Worm (Caenorhabditis elegans) whole organism, L2 larva: Measurements from ENCODE around the gene srj-39.

ENCODE experiments used
- C34F6.9 ChIP-seq: fragments of 150-350 bp; optimal IDR thresholded peaks from 2 replicates; lab custom pipeline; 2014; ENCODE audit warnings: missing biosample characterization, missing genetic modification characterization
- F13H6.1 ChIP-seq: sonication (generic microtip); optimal IDR thresholded peaks from 2 replicates; lab custom pipeline; 2016; ENCODE audit warnings: missing genetic modification characterization, missing compliant biosample characterization
- R02D3.7 ChIP-seq: fragments of 150-350 bp; optimal IDR thresholded peaks from 2 replicates; lab custom pipeline; 2014; ENCODE audit warnings: missing biosample characterization, missing genetic modification characterization
- Y55F3AM.14 ChIP-seq: fragments of 200-800 bp; sonication (Bioruptor generic); optimal IDR thresholded peaks from 2 replicates; lab custom pipeline; 2018; ENCODE audit warnings: mild to moderate bottlenecking, missing genetic modification characterization, missing compliant biosample characterization
- ZK546.5 ChIP-seq: sonication (generic microtip); optimal IDR thresholded peaks from 2 replicates; lab custom pipeline; 2017; ENCODE audit warnings: missing biosample characterization, missing genetic modification characterization
- alr-1 ChIP-seq: fragments of 150-350 bp; optimal IDR thresholded peaks from 2 replicates; lab custom pipeline; 2014; ENCODE audit warnings: missing biosample characterization, missing genetic modification characterization
- aly-2 ChIP-seq: fragments of 150-350 bp; optimal IDR thresholded peaks from 2 replicates; lab custom pipeline; 2014; ENCODE audit warnings: missing biosample characterization, missing genetic modification characterization
- ama-1 ChIP-seq: fragments of 150-350 bp; optimal IDR thresholded peaks from 2 replicates; lab custom pipeline; 2018; ENCODE audit warnings: inconsistent platforms
- ceh-82 ChIP-seq: fragments of 150-350 bp; optimal IDR thresholded peaks from 2 replicates; lab custom pipeline; 2014; ENCODE audit warnings: missing biosample characterization, missing genetic modification characterization
- crh-2 ChIP-seq: sonication (generic microtip); optimal IDR thresholded peaks from 2 replicates; lab custom pipeline; 2017; ENCODE audit warnings: missing biosample characterization, missing genetic modification characterization
- egl-27 ChIP-seq: sonication (generic microtip); optimal IDR thresholded peaks from 3 replicates; lab custom pipeline; 2017; ENCODE audit warnings: missing biosample characterization, missing genetic modification reagents, missing genetic modification characterization
- elt-1 ChIP-seq: fragments of 150-350 bp; optimal IDR thresholded peaks from 2 replicates; lab custom pipeline; 2014; ENCODE audit warnings: missing biosample characterization, missing genetic modification characterization
- elt-3 ChIP-seq: sonication (generic microtip); optimal IDR thresholded peaks from 2 replicates; lab custom pipeline; 2017; ENCODE audit warnings: missing biosample characterization, missing genetic modification characterization
- fos-1 ChIP-seq: fragments of 150-350 bp; optimal IDR thresholded peaks from 2 replicates; lab custom pipeline; 2014; ENCODE audit warnings: missing biosample characterization, missing genetic modification characterization
- lin-39 ChIP-seq: fragments of 150-350 bp; optimal IDR thresholded peaks from 2 replicates; lab custom pipeline; 2014; ENCODE audit warnings: missing biosample characterization, missing genetic modification reagents, missing genetic modification characterization
- mbf-1 ChIP-seq: sonication (generic microtip); optimal IDR thresholded peaks from 2 replicates; lab custom pipeline; 2017; ENCODE audit warnings: missing biosample characterization, missing genetic modification characterization
- mdl-1 ChIP-seq, 2 experiments: fragments of 150-350 bp in 1 of 2; sonication (generic microtip) in 1 of 2; optimal IDR thresholded peaks; 2 replicates each; lab custom pipeline; 2017; ENCODE audit warnings: missing biosample characterization in 2 of 2, missing genetic modification characterization in 2 of 2
- nhr-10 ChIP-seq: sonication (generic microtip); optimal IDR thresholded peaks from 2 replicates; lab custom pipeline; 2017; ENCODE audit warnings: missing biosample characterization, missing genetic modification characterization
- nhr-11 ChIP-seq: fragments of 150-350 bp; optimal IDR thresholded peaks from 2 replicates; lab custom pipeline; 2014; ENCODE audit warnings: missing biosample characterization, missing genetic modification characterization
- nhr-12 ChIP-seq: fragments of 150-350 bp; optimal IDR thresholded peaks from 2 replicates; lab custom pipeline; 2014; ENCODE audit warnings: missing biosample characterization, missing genetic modification characterization
- nhr-129 ChIP-seq: fragments of 150-350 bp; optimal IDR thresholded peaks from 2 replicates; lab custom pipeline; 2014; ENCODE audit warnings: missing biosample characterization, missing genetic modification characterization
- nhr-21 ChIP-seq: fragments of 150-350 bp; optimal IDR thresholded peaks from 2 replicates; lab custom pipeline; 2014; ENCODE audit warnings: missing biosample characterization, missing genetic modification characterization
- nhr-23 ChIP-seq: fragments of 150-350 bp; optimal IDR thresholded peaks from 2 replicates; lab custom pipeline; 2014; ENCODE audit warnings: missing biosample characterization, missing genetic modification reagents, missing genetic modification characterization
- nhr-237 ChIP-seq: fragments of 150-350 bp; optimal IDR thresholded peaks from 2 replicates; lab custom pipeline; 2014; ENCODE audit warnings: missing biosample characterization, missing genetic modification characterization
- nhr-6 ChIP-seq: fragments of 150-350 bp; optimal IDR thresholded peaks from 2 replicates; lab custom pipeline; 2014; ENCODE audit warnings: missing biosample characterization, missing genetic modification characterization
- nhr-77 ChIP-seq: fragments of 150-350 bp; optimal IDR thresholded peaks from 2 replicates; lab custom pipeline; 2014; ENCODE audit warnings: missing biosample characterization, missing genetic modification characterization
- peb-1 ChIP-seq: fragments of 150-350 bp; optimal IDR thresholded peaks from 2 replicates; lab custom pipeline; 2014; ENCODE audit warnings: missing biosample characterization, missing genetic modification characterization
- skn-1 ChIP-seq: sonication (generic microtip); optimal IDR thresholded peaks from 2 replicates; lab custom pipeline; 2017; ENCODE audit warnings: missing biosample characterization, missing genetic modification characterization
- sma-3 ChIP-seq: sonication (generic microtip); optimal IDR thresholded peaks from 2 replicates; lab custom pipeline; 2016; ENCODE audit warnings: missing genetic modification reagents, missing genetic modification characterization, missing compliant biosample characterization
- sma-9 ChIP-seq, 2 experiments: fragments of 150-350 bp in 1 of 2; sonication (generic microtip) in 1 of 2; optimal IDR thresholded peaks; 2 replicates each; lab custom pipeline; 2014 to 2016; ENCODE audit warnings: missing genetic modification characterization in 2 of 2, mild to moderate bottlenecking in 1 of 2, missing biosample characterization in 1 of 2, missing compliant biosample characterization in 1 of 2, missing genetic modification reagents in 1 of 2, moderate library complexity in 1 of 2
- unc-55 ChIP-seq: fragments of 150-350 bp; sonication (generic microtip); optimal IDR thresholded peaks from 3 replicates; lab custom pipeline; 2014; ENCODE audit warnings: missing biosample characterization, missing genetic modification reagents, missing genetic modification characterization
- unc-62 ChIP-seq: fragments of 150-350 bp; optimal IDR thresholded peaks from 2 replicates; lab custom pipeline; 2014; ENCODE audit warnings: missing biosample characterization, missing genetic modification reagents, missing genetic modification characterization
- ztf-1 ChIP-seq: fragments of 200-800 bp; sonication (Bioruptor generic); conservative IDR thresholded peaks from 2 replicates; pipeline ENCODE4 v1.3.6; 2022; ENCODE audit warnings: missing genetic modification characterization, missing compliant biosample characterization
- ztf-11 ChIP-seq: sonication (generic microtip); optimal IDR thresholded peaks from 2 replicates; lab custom pipeline; 2017; ENCODE audit warnings: missing biosample characterization, missing genetic modification characterization
- ztf-4 ChIP-seq: fragments of 150-350 bp; optimal IDR thresholded peaks from 2 replicates; lab custom pipeline; 2014; ENCODE audit warnings: missing biosample characterization, missing genetic modification characterization

The srj-39 gene

ce11 chrV:4080546-4080945 is 23.9 kb upstream of the srj-39 start:
- TF ChIP-seq Y55F3AM.14 (no peak), elt-1 (no peak), aly-2 (tag; lab: Kevin White, UChicago) (no peak), unc-62 (GFP tag; lab: Kevin White, UChicago) (no peak), F13H6.1 (tag; lab: Kevin White, UChicago) (no peak), C34F6.9 (tag; lab: Kevin White, UChicago) (no peak), nhr-12 (tag; lab: Kevin White, UChicago) (no peak), alr-1 (no peak), ztf-4 (tag; lab: Kevin White, UChicago) (no peak), R02D3.7 (tag; lab: Kevin White, UChicago) (no peak), fos-1 (no peak), skn-1 (tag; lab: Kevin White, UChicago) (no peak), ama-1 (lab: Kevin White, UChicago) (no peak), lin-39 (tag; lab: Kevin White, UChicago) (no peak), sma-3 (GFP tag; lab: Kevin White, UChicago) (no peak), nhr-77 (tag; lab: Kevin White, UChicago) (no peak), nhr-237 (tag; lab: Kevin White, UChicago) (no peak), ZK546.5 (tag; lab: Kevin White, UChicago) (no peak)
- TF ChIP-seq, all 48 proteins: peak for 0

ce11 chrV:4081283-4081682 is 23.1 kb upstream of the srj-39 start, which contains the start of gene srh-211:
Gene srh-211 (minus strand): TSS chrV:4081383.
- no peak for TF ChIP-seq R02D3.7 (tag; lab: Kevin White, UChicago)
- TF ChIP-seq peb-1 = no peak
- no peak for TF ChIP-seq nhr-10 (tag; lab: Kevin White, UChicago)
- no peak for TF ChIP-seq alr-1
- TF ChIP-seq elt-3 (tag; lab: Kevin White, UChicago) = no peak
- TF ChIP-seq egl-27 = no peak
- TF ChIP-seq, all 48 proteins: peak for 0

- TF ChIP-seq alr-1 (no peak), mdl-1 (tag; optimal IDR thresholded peaks at IDR 0.05; lab: Kevin White, UChicago) (no peak), ztf-11 (tag; lab: Kevin White, UChicago) (no peak), skn-1 (tag; lab: Kevin White, UChicago) (no peak), egl-27 (no peak), nhr-23 (no peak), nhr-6 (tag; lab: Kevin White, UChicago) (no peak), ceh-82 (no peak), nhr-11 (tag; lab: Kevin White, UChicago) (no peak), Y55F3AM.14 (no peak), sma-9 (GFP tag; optimal IDR thresholded peaks at IDR 0.05; lab: Kevin White, UChicago) (no peak), sma-9 (tag; optimal IDR thresholded peaks at IDR 0.05; lab: Kevin White, UChicago) (no peak), unc-55 (GFP tag; lab: Kevin White, UChicago) (no peak)
Measured at ce11 chrV:4082952-4083351, 21.4 kb upstream of the srj-39 start, which contains the start of gene F38H12.5. Gene F38H12.5 (minus strand): TSS chrV:4083052.

- TF ChIP-seq nhr-129 (tag; lab: Kevin White, UChicago) (no peak), nhr-10 (tag; lab: Kevin White, UChicago) (no peak), ama-1 (lab: Kevin White, UChicago) (no peak), R02D3.7 (tag; lab: Kevin White, UChicago) (no peak), unc-55 (GFP tag; lab: Kevin White, UChicago) (no peak), ztf-11 (tag; lab: Kevin White, UChicago) (no peak), crh-2 (no peak), elt-3 (tag; lab: Kevin White, UChicago) (no peak), alr-1 (no peak), peb-1 (no peak), Y55F3AM.14 (no peak), nhr-21 (tag; lab: Kevin White, UChicago) (no peak)
Measured at ce11 chrV:4094740-4095139, 9.7 kb upstream of the srj-39 start, which contains the start of gene nhr-181. Gene nhr-181 (plus strand): TSS chrV:4095040.

ce11 chrV:4101567-4101966 is 2.8 kb upstream of the srj-39 start, which contains the start of gene srj-40:
Gene srj-40 (plus strand): TSS chrV:4101867.
- no peak for TF ChIP-seq unc-55 (GFP tag; lab: Kevin White, UChicago)
- no peak for TF ChIP-seq ztf-4 (tag; lab: Kevin White, UChicago)
- TF ChIP-seq mbf-1 (tag; lab: Kevin White, UChicago) = no peak
- no peak for TF ChIP-seq elt-1
- no peak for TF ChIP-seq Y55F3AM.14
- TF ChIP-seq egl-27 = no peak
- no peak for TF ChIP-seq ztf-1 (GFP tag; lab: Robert Waterston, UW)
